Worm (Caenorhabditis elegans) whole organism, mixed stage, embryonic: Measurements from ENCODE around the gene T10G3.1.
A peak's percentile ranks its signal among the peaks of the same experiment; 100 is the strongest.

Source experiments
- bed-3 ChIP-seq: fragments of 200-800 bp; sonication (Bioruptor generic); optimal IDR thresholded peaks from 3 replicates; lab custom pipeline; 2018; ENCODE audit warnings: mild to moderate bottlenecking, missing genetic modification characterization, moderate library complexity, missing compliant biosample characterization
- blmp-1 ChIP-seq: fragments of 150-350 bp; optimal IDR thresholded peaks from 2 replicates; lab custom pipeline; 2014; ENCODE audit warnings: missing biosample characterization, missing genetic modification characterization
- ceh-39 ChIP-seq: fragments of 150-350 bp; optimal IDR thresholded peaks from 2 replicates; lab custom pipeline; 2014; ENCODE audit warnings: missing biosample characterization, missing genetic modification characterization
- ceh-43 ChIP-seq: fragments of 200-800 bp; sonication (Bioruptor generic); optimal IDR thresholded peaks from 2 replicates; lab custom pipeline; 2018; ENCODE audit warnings: mild to moderate bottlenecking, missing genetic modification characterization, moderate library complexity, missing compliant biosample characterization
- ceh-83 ChIP-seq: fragments of 200-800 bp; sonication (Bioruptor generic); optimal IDR thresholded peaks from 2 replicates; lab custom pipeline; 2018; ENCODE audit warnings: mild to moderate bottlenecking, missing genetic modification characterization, missing compliant biosample characterization
- ces-1 ChIP-seq: fragments of 150-350 bp; optimal IDR thresholded peaks from 2 replicates; lab custom pipeline; 2014; ENCODE audit warnings: missing biosample characterization, missing genetic modification reagents, missing genetic modification characterization
- cnd-1 ChIP-seq: fragments of 200-800 bp; sonication (Bioruptor generic); optimal IDR thresholded peaks from 2 replicates; lab custom pipeline; 2018; ENCODE audit warnings: mild to moderate bottlenecking, missing genetic modification characterization, missing compliant biosample characterization
- drap-1 ChIP-seq: fragments of 200-800 bp; sonication (Bioruptor generic); optimal IDR thresholded peaks from 3 replicates; lab custom pipeline; 2018; ENCODE audit warnings: mild to moderate bottlenecking, missing genetic modification characterization, missing compliant biosample characterization
- elt-1 ChIP-seq: sonication (generic microtip); optimal IDR thresholded peaks from 2 replicates; lab custom pipeline; 2017; ENCODE audit warnings: missing genetic modification characterization, mild to moderate bottlenecking, missing compliant biosample characterization, antibody characterized with exemption, moderate library complexity, borderline replicate concordance; ENCODE audit not compliant: insufficient read depth
- elt-3 ChIP-seq: fragments of 150-350 bp; optimal IDR thresholded peaks from 2 replicates; lab custom pipeline; 2014; ENCODE audit warnings: missing biosample characterization, missing genetic modification characterization
- flh-1 ChIP-seq: fragments of 200-800 bp; sonication (Bioruptor generic); optimal IDR thresholded peaks from 2 replicates; lab custom pipeline; 2018; ENCODE audit warnings: mild to moderate bottlenecking, missing genetic modification characterization, moderate library complexity, missing compliant biosample characterization
- hlh-1 ChIP-seq: fragments of 150-350 bp; optimal IDR thresholded peaks from 2 replicates; lab custom pipeline; 2014; ENCODE audit warnings: missing biosample characterization, missing genetic modification reagents, missing genetic modification characterization
- lin-13 ChIP-seq: fragments of 150-350 bp; optimal IDR thresholded peaks from 2 replicates; lab custom pipeline; 2014; ENCODE audit warnings: missing biosample characterization, missing genetic modification characterization
- lin-32 ChIP-seq: fragments of 200-800 bp; sonication (Bioruptor generic); optimal IDR thresholded peaks from 2 replicates; lab custom pipeline; 2018; ENCODE audit warnings: mild to moderate bottlenecking, missing genetic modification characterization, missing compliant biosample characterization
- lsy-2 ChIP-seq: fragments of 150-350 bp; optimal IDR thresholded peaks from 2 replicates; lab custom pipeline; 2014; ENCODE audit warnings: missing biosample characterization, missing genetic modification characterization
- mab-5 ChIP-seq: fragments of 150-350 bp; optimal IDR thresholded peaks from 2 replicates; lab custom pipeline; 2014; ENCODE audit warnings: missing biosample characterization, missing genetic modification characterization
- mep-1 ChIP-seq: fragments of 150-350 bp; optimal IDR thresholded peaks from 2 replicates; lab custom pipeline; 2017; ENCODE audit warnings: missing biosample characterization, missing genetic modification reagents, missing genetic modification characterization, inconsistent platforms
- nhr-2 ChIP-seq: fragments of 150-350 bp; optimal IDR thresholded peaks from 2 replicates; lab custom pipeline; 2014; ENCODE audit warnings: missing biosample characterization, missing genetic modification characterization
- nhr-237 ChIP-seq: fragments of 150-350 bp; optimal IDR thresholded peaks from 2 replicates; lab custom pipeline; 2014; ENCODE audit warnings: missing biosample characterization, missing genetic modification characterization
- nhr-28 ChIP-seq: fragments of 150-350 bp; optimal IDR thresholded peaks from 2 replicates; lab custom pipeline; 2014; ENCODE audit warnings: missing biosample characterization, missing genetic modification characterization
- nhr-76 ChIP-seq: sonication (generic microtip); optimal IDR thresholded peaks from 2 replicates; lab custom pipeline; 2017; ENCODE audit warnings: missing biosample characterization, missing genetic modification characterization
- sem-2 ChIP-seq: fragments of 200-800 bp; sonication (Bioruptor generic); optimal IDR thresholded peaks from 2 replicates; lab custom pipeline; 2018; ENCODE audit warnings: mild to moderate bottlenecking, missing genetic modification characterization, missing compliant biosample characterization
- snpc-4 ChIP-seq: fragments of 150-350 bp; optimal IDR thresholded peaks from 2 replicates; lab custom pipeline; 2014; ENCODE audit warnings: missing biosample characterization, missing genetic modification characterization
- sptf-1 ChIP-seq: sonication (generic microtip); optimal IDR thresholded peaks from 2 replicates; lab custom pipeline; 2017; ENCODE audit warnings: mild to moderate bottlenecking, missing genetic modification characterization, moderate library complexity, missing compliant biosample characterization
- tbx-8 ChIP-seq: fragments of 200-800 bp; sonication (Bioruptor generic); optimal IDR thresholded peaks from 2 replicates; lab custom pipeline; 2018; ENCODE audit warnings: mild to moderate bottlenecking, missing genetic modification characterization, moderate library complexity, missing compliant biosample characterization
- unc-120 ChIP-seq: sonication (generic microtip); optimal IDR thresholded peaks from 2 replicates; lab custom pipeline; 2017; ENCODE audit warnings: missing genetic modification characterization, missing compliant biosample characterization; ENCODE audit not compliant: poor library complexity, severe bottlenecking
- unc-62 ChIP-seq: fragments of 150-350 bp; optimal IDR thresholded peaks from 2 replicates; lab custom pipeline; 2014; ENCODE audit warnings: missing biosample characterization, missing genetic modification reagents, missing genetic modification characterization
- zip-8 ChIP-seq: fragments of 150-350 bp; optimal IDR thresholded peaks from 2 replicates; lab custom pipeline; 2014; ENCODE audit warnings: missing biosample characterization, missing genetic modification characterization
- ztf-11 ChIP-seq: fragments of 150-350 bp; optimal IDR thresholded peaks from 2 replicates; lab custom pipeline; 2014; ENCODE audit warnings: missing biosample characterization, missing genetic modification characterization

The T10G3.1 gene

ce11 chrV:13472062-13472461 is 1.4 kb downstream of the T10G3.1 start:
- TF ChIP-seq ceh-83 (GFP tag; lab: Kevin White, UChicago) = no peak
- no peak for TF ChIP-seq ceh-39
- no peak for TF ChIP-seq elt-1
- TF ChIP-seq bed-3 = no peak
- TF ChIP-seq hlh-1 (tag; lab: Kevin White, UChicago) = no peak
- no peak for TF ChIP-seq nhr-28
- no peak for TF ChIP-seq lsy-2 (tag; lab: Kevin White, UChicago)
- TF ChIP-seq sptf-1 = no peak
- TF ChIP-seq lin-32 = no peak
- TF ChIP-seq nhr-76 (tag; lab: Kevin White, UChicago) = no peak
- no peak for TF ChIP-seq elt-3 (tag; lab: Kevin White, UChicago)
- TF ChIP-seq, all 35 proteins: peak for 0

- TF ChIP-seq lin-13 (tag; lab: Kevin White, UChicago) (peak; percentile 33), ceh-83 (GFP tag; lab: Kevin White, UChicago) (no peak), nhr-28 (no peak), nhr-76 (tag; lab: Kevin White, UChicago) (no peak), lsy-2 (tag; lab: Kevin White, UChicago) (no peak), mep-1 (peak; percentile 52), tbx-8 (GFP tag; lab: Kevin White, UChicago) (no peak), drap-1 (GFP tag; lab: Kevin White, UChicago) (peak; percentile 30), ces-1 (GFP tag; lab: Kevin White, UChicago) (peak; percentile 49), sptf-1 (peak; percentile 78), cnd-1 (tag; lab: Kevin White, UChicago) (peak; percentile 55)
- TF ChIP-seq, all 35 proteins: peak for 6
These were observed 5.2 kb downstream of the T10G3.1 start, which contains the start of the genes F25H9.6 and F25H9.7 for ce11 chrV:13468190-13468765. TSS of gene F25H9.6 (minus strand) at chrV:13468361. TSS of gene F25H9.7 (plus strand) at chrV:13468376.

ce11 chrV:13464123-13464522 is 9.4 kb downstream of the T10G3.1 start:
- peak; percentile 16 for TF ChIP-seq ces-1 (GFP tag; lab: Kevin White, UChicago)
- TF ChIP-seq snpc-4 (tag; lab: Kevin White, UChicago) = no peak

- TF ChIP-seq elt-3 (tag; lab: Kevin White, UChicago) (peak; percentile 56), mep-1 (peak; percentile 4), nhr-28 (no peak), nhr-237 (tag; lab: Kevin White, UChicago) (peak; percentile 49), drap-1 (GFP tag; lab: Kevin White, UChicago) (no peak), bed-3 (no peak)
These were observed 10.5 kb downstream of the T10G3.1 start, which contains the start of gene frm-10 for ce11 chrV:13462974-13463373. TSS of gene frm-10 (plus strand) at chrV:13463207.

ce11 chrV:13459323-13459722 is 14.2 kb downstream of the T10G3.1 start, which contains the start of gene bath-39:
TSS of gene bath-39 (plus strand) at chrV:13459459.
- TF ChIP-seq nhr-2 (no peak), sem-2 (no peak), bed-3 (no peak), ceh-43 (GFP tag; lab: Kevin White, UChicago) (no peak), unc-62 (GFP tag; lab: Kevin White, UChicago) (no peak), nhr-28 (no peak), ztf-11 (tag; lab: Kevin White, UChicago) (no peak), mab-5 (tag; lab: Kevin White, UChicago) (no peak), lsy-2 (tag; lab: Kevin White, UChicago) (peak; percentile 22), lin-13 (tag; lab: Kevin White, UChicago) (no peak), drap-1 (GFP tag; lab: Kevin White, UChicago) (no peak), unc-120 (tag; lab: Kevin White, UChicago) (no peak), blmp-1 (tag; lab: Kevin White, UChicago) (no peak), flh-1 (GFP tag; lab: Kevin White, UChicago) (no peak), ces-1 (GFP tag; lab: Kevin White, UChicago) (peak; percentile 84), cnd-1 (tag; lab: Kevin White, UChicago) (no peak), zip-8 (tag; lab: Kevin White, UChicago) (no peak), nhr-76 (tag; lab: Kevin White, UChicago) (no peak), ceh-83 (GFP tag; lab: Kevin White, UChicago) (no peak), elt-1 (no peak), elt-3 (tag; lab: Kevin White, UChicago) (no peak), mep-1 (peak; percentile 45), nhr-237 (tag; lab: Kevin White, UChicago) (no peak)
